Fruit fly (Drosophila melanogaster) whole organism, embryonic: ENCODE measurements around the gene Ocrl.

ENCODE experiments used
- Ada2b ChIP-seq: fragments of 200-800 bp; sonication (Bioruptor generic); IDR thresholded peaks from 2 replicates; pipeline ENCODE4 v1.3.6; 2022; ENCODE audit warnings: missing biosample characterization, missing genetic modification characterization
- Awh ChIP-seq: fragments of 200-800 bp; sonication (Bioruptor generic); IDR thresholded peaks from 2 replicates; pipeline ENCODE4, ENCODE4 v1.3.6; 2022; ENCODE audit warnings: missing biosample characterization, missing genetic modification characterization
- B-H1 ChIP-seq: fragments of 200-800 bp; sonication (Bioruptor generic); IDR thresholded peaks from 3 replicates; pipeline ENCODE4 v1.3.6; 2022; ENCODE audit warnings: missing biosample characterization, missing genetic modification characterization
- BEAF-32 ChIP-seq: fragments of 200-800 bp; sonication (Bioruptor generic); optimal IDR thresholded peaks from 3 replicates; lab custom pipeline; 2017; ENCODE audit warnings: missing biosample characterization, missing genetic modification characterization, mild to moderate bottlenecking, moderate library complexity, missing genetic modification reagents
- CG1024 ChIP-seq: fragments of 200-800 bp; sonication (Bioruptor generic); IDR thresholded peaks from 2 replicates; pipeline ENCODE4 v1.3.6; 2022; ENCODE audit warnings: missing biosample characterization, missing genetic modification characterization
- CG11398 ChIP-seq: fragments of 200-800 bp; sonication (Bioruptor generic); optimal IDR thresholded peaks from 2 replicates; lab custom pipeline; 2016; ENCODE audit warnings: missing biosample characterization, missing genetic modification characterization
- CG12219 ChIP-seq: fragments of 200-800 bp; sonication (Bioruptor generic); optimal IDR thresholded peaks from 3 replicates; lab custom pipeline; 2018; ENCODE audit warnings: missing biosample characterization, mild to moderate bottlenecking, missing genetic modification characterization
- CG1233 ChIP-seq: fragments of 200-800 bp; sonication (Bioruptor generic); optimal IDR thresholded peaks from 4 replicates; lab custom pipeline; 2018; ENCODE audit warnings: missing biosample characterization, mild to moderate bottlenecking, missing genetic modification characterization
- CG13287 ChIP-seq: fragments of 200-800 bp; sonication (Bioruptor generic); IDR thresholded peaks from 2 replicates; pipeline ENCODE4 v1.3.6; 2022; ENCODE audit warnings: missing biosample characterization, missing genetic modification characterization; ENCODE audit not compliant: partially characterized antibody
- CG13775 ChIP-seq: fragments of 200-800 bp; sonication (Bioruptor generic); optimal IDR thresholded peaks from 3 replicates; lab custom pipeline; 2017; ENCODE audit warnings: missing biosample characterization, mild to moderate bottlenecking, missing genetic modification characterization
- CG14441 ChIP-seq: fragments of 200-800 bp; sonication (Bioruptor generic); IDR thresholded peaks from 2 replicates; pipeline ENCODE4 v1.3.6; 2022; ENCODE audit warnings: missing biosample characterization, missing genetic modification characterization
- CG15073 ChIP-seq: fragments of 200-800 bp; sonication (Bioruptor generic); optimal IDR thresholded peaks from 2 replicates; lab custom pipeline; 2016; ENCODE audit warnings: missing biosample characterization, missing genetic modification characterization
- CG16863 ChIP-seq: fragments of 200-800 bp; sonication (Bioruptor generic); optimal IDR thresholded peaks from 3 replicates; lab custom pipeline; 2016; ENCODE audit warnings: missing biosample characterization, missing genetic modification characterization
- CG17328 ChIP-seq: fragments of 200-800 bp; sonication (Bioruptor generic); IDR thresholded peaks from 2 replicates; pipeline ENCODE4 v1.3.6; 2022; ENCODE audit warnings: missing biosample characterization, missing genetic modification characterization
- CG17612 ChIP-seq: fragments of 200-800 bp; sonication (Bioruptor generic); IDR thresholded peaks from 2 replicates; pipeline ENCODE4 v1.3.6; 2022; ENCODE audit warnings: missing biosample characterization, missing genetic modification characterization
- CG18476 ChIP-seq: fragments of 200-800 bp; sonication (Bioruptor generic); optimal IDR thresholded peaks from 2 replicates; lab custom pipeline; 2016; ENCODE audit warnings: missing biosample characterization, mild to moderate bottlenecking, missing genetic modification characterization
- CG3065 ChIP-seq: fragments of 200-800 bp; sonication (Bioruptor generic); optimal IDR thresholded peaks from 2 replicates; lab custom pipeline; 2016; ENCODE audit warnings: missing biosample characterization, missing genetic modification characterization
- CG31441 ChIP-seq: fragments of 200-800 bp; sonication (Bioruptor generic); IDR thresholded peaks from 2 replicates; pipeline ENCODE4 v1.3.6; 2022; ENCODE audit warnings: missing biosample characterization, missing genetic modification characterization
- CG3281 ChIP-seq: fragments of 200-800 bp; sonication (Bioruptor generic); optimal IDR thresholded peaks from 3 replicates; lab custom pipeline; 2017; ENCODE audit warnings: missing biosample characterization, mild to moderate bottlenecking, missing genetic modification characterization
- CG4707 ChIP-seq: fragments of 200-800 bp; sonication (Bioruptor generic); optimal IDR thresholded peaks from 2 replicates; lab custom pipeline; 2018; ENCODE audit warnings: missing biosample characterization, mild to moderate bottlenecking, missing genetic modification characterization, moderate library complexity
- CG6254 ChIP-seq: fragments of 200-800 bp; sonication (Bioruptor generic); optimal IDR thresholded peaks from 3 replicates; lab custom pipeline; 2017; ENCODE audit warnings: mild to moderate bottlenecking, missing biosample characterization, missing genetic modification reagents, missing genetic modification characterization
- CG7271 ChIP-seq: fragments of 200-800 bp; sonication (Bioruptor generic); optimal IDR thresholded peaks from 2 replicates; lab custom pipeline; 2018; ENCODE audit warnings: missing biosample characterization, mild to moderate bottlenecking, missing genetic modification characterization, moderate library complexity
- CG8944 ChIP-seq: fragments of 200-800 bp; sonication (Bioruptor generic); optimal IDR thresholded peaks from 3 replicates; lab custom pipeline; 2016; ENCODE audit warnings: missing biosample characterization, missing genetic modification characterization
- CG9609 ChIP-seq: fragments of 200-800 bp; sonication (Bioruptor generic); optimal IDR thresholded peaks from 3 replicates; lab custom pipeline; 2016; ENCODE audit warnings: missing biosample characterization, missing genetic modification characterization
- Dip3 ChIP-seq: fragments of 200-800 bp; sonication (Bioruptor generic); optimal IDR thresholded peaks from 3 replicates; lab custom pipeline; 2016; ENCODE audit warnings: missing biosample characterization, missing genetic modification characterization
- Dll ChIP-seq: fragments of 200-800 bp; sonication (Bioruptor generic); IDR thresholded peaks from 4 replicates; pipeline ENCODE4 v1.3.6; 2022; ENCODE audit warnings: missing biosample characterization, missing genetic modification characterization; ENCODE audit not compliant: partially characterized antibody
- E2f2 ChIP-seq: fragments of 200-800 bp; sonication (Bioruptor generic); IDR thresholded peaks from 2 replicates; pipeline ENCODE4 v1.3.6; 2022; ENCODE audit warnings: missing biosample characterization, missing genetic modification characterization
- Fer1 ChIP-seq: fragments of 200-800 bp; sonication (Bioruptor generic); optimal IDR thresholded peaks from 2 replicates; lab custom pipeline; 2017; ENCODE audit warnings: missing biosample characterization, mild to moderate bottlenecking, missing genetic modification characterization
- GATAe ChIP-seq: fragments of 200-800 bp; sonication (Bioruptor generic); conservative IDR thresholded peaks from 2 replicates; pipeline ENCODE4 v1.3.6; 2022; ENCODE audit warnings: missing biosample characterization, missing genetic modification characterization
- Med ChIP-seq: fragments of 200-800 bp; sonication (Bioruptor generic); peaks from one replicate; lab custom pipeline; 2016; ENCODE audit warnings: missing biosample characterization, missing genetic modification characterization, mild to moderate bottlenecking, inconsistent platforms, moderate library complexity
- Scr ChIP-seq: fragments of 200-800 bp; sonication (Bioruptor generic); IDR thresholded peaks from 2 replicates; pipeline ENCODE4 v1.3.6; 2022; ENCODE audit warnings: missing biosample characterization, missing genetic modification characterization; ENCODE audit not compliant: partially characterized antibody
- Usf ChIP-seq: fragments of 200-800 bp; sonication (Bioruptor generic); optimal IDR thresholded peaks from 2 replicates; lab custom pipeline; 2017; ENCODE audit warnings: missing genotype, missing biosample characterization, missing genetic modification characterization
- bowl ChIP-seq: fragments of 200-800 bp; sonication (Bioruptor generic); IDR thresholded peaks from 2 replicates; pipeline ENCODE4 v1.3.6; 2022; ENCODE audit warnings: missing biosample characterization, missing genetic modification characterization
- disco-r ChIP-seq: fragments of 200-800 bp; sonication (Bioruptor generic); optimal IDR thresholded peaks from 2 replicates; lab custom pipeline; 2016; ENCODE audit warnings: missing biosample characterization, missing genetic modification characterization
- ftz-f1 ChIP-seq: fragments of 200-800 bp; sonication (Bioruptor generic); optimal IDR thresholded peaks from 2 replicates; lab custom pipeline; 2016; ENCODE audit warnings: missing biosample characterization, missing genetic modification characterization
- gce ChIP-seq: fragments of 200-800 bp; sonication (Bioruptor generic); IDR thresholded peaks from 3 replicates; pipeline ENCODE4 v1.3.6; 2022; ENCODE audit warnings: missing biosample characterization, missing genetic modification characterization
- grn ChIP-seq: fragments of 200-800 bp; sonication (Bioruptor generic); optimal IDR thresholded peaks from 3 replicates; lab custom pipeline; 2017; ENCODE audit warnings: missing biosample characterization, missing genetic modification characterization
- jing ChIP-seq: fragments of 200-800 bp; sonication (Bioruptor generic); optimal IDR thresholded peaks from 2 replicates; lab custom pipeline; 2018; ENCODE audit warnings: missing biosample characterization, mild to moderate bottlenecking, missing genetic modification characterization
- ken ChIP-seq: fragments of 200-800 bp; sonication (Bioruptor generic); IDR thresholded peaks from 3 replicates; pipeline ENCODE4 v1.3.6; 2022; ENCODE audit warnings: missing biosample characterization, missing genetic modification characterization
- kni ChIP-seq: fragments of 200-800 bp; sonication (Bioruptor generic); optimal IDR thresholded peaks from 3 replicates; lab custom pipeline; 2017; ENCODE audit warnings: mild to moderate bottlenecking, missing biosample characterization, missing genetic modification reagents, missing genetic modification characterization
- knrl ChIP-seq: fragments of 200-800 bp; sonication (Bioruptor generic); IDR thresholded peaks from 3 replicates; pipeline ENCODE4 v1.3.6; 2022; ENCODE audit warnings: missing biosample characterization, missing genetic modification characterization; ENCODE audit not compliant: partially characterized antibody
- nom ChIP-seq: fragments of 200-800 bp; sonication (Bioruptor generic); optimal IDR thresholded peaks from 2 replicates; lab custom pipeline; 2017; ENCODE audit warnings: missing biosample characterization, missing genetic modification characterization, mild to moderate bottlenecking, moderate library complexity, missing genetic modification reagents
- onecut ChIP-seq: fragments of 200-800 bp; sonication (Bioruptor generic); IDR thresholded peaks from 2 replicates; pipeline ENCODE4 v1.3.6; 2022; ENCODE audit warnings: missing biosample characterization, missing genetic modification characterization
- pros ChIP-seq: fragments of 200-800 bp; sonication (Bioruptor generic); optimal IDR thresholded peaks from 3 replicates; lab custom pipeline; 2019; ENCODE audit warnings: missing biosample characterization, mild to moderate bottlenecking, missing genetic modification characterization, moderate library complexity
- scrt ChIP-seq: fragments of 200-800 bp; sonication (Bioruptor generic); optimal IDR thresholded peaks from 2 replicates; lab custom pipeline; 2018; ENCODE audit warnings: missing biosample characterization, mild to moderate bottlenecking, missing genetic modification characterization, moderate library complexity
- sens ChIP-seq: fragments of 200-800 bp; sonication (Bioruptor generic); peaks from one replicate; lab custom pipeline; 2016; ENCODE audit warnings: missing biosample characterization, missing genetic modification characterization
- sna ChIP-seq: fragments of 200-800 bp; sonication (Bioruptor generic); IDR thresholded peaks from 2 replicates; pipeline ENCODE4 v1.3.6; 2022; ENCODE audit warnings: missing biosample characterization, missing genetic modification characterization; ENCODE audit not compliant: partially characterized antibody
- sob ChIP-seq: fragments of 200-800 bp; sonication (Bioruptor generic); IDR thresholded peaks from 2 replicates; pipeline ENCODE4 v1.3.6; 2022; ENCODE audit warnings: missing biosample characterization, missing genetic modification characterization
- trh ChIP-seq: fragments of 200-800 bp; sonication (Bioruptor generic); optimal IDR thresholded peaks from 2 replicates; lab custom pipeline; 2016; ENCODE audit warnings: missing biosample characterization, missing genetic modification characterization
- zf30C ChIP-seq: fragments of 200-800 bp; sonication (Bioruptor generic); optimal IDR thresholded peaks from 3 replicates; lab custom pipeline; 2018; ENCODE audit warnings: missing biosample characterization, mild to moderate bottlenecking, missing genetic modification characterization
- zfh2 ChIP-seq: fragments of 200-800 bp; sonication (Bioruptor generic); optimal IDR thresholded peaks from 2 replicates; lab custom pipeline; 2016; ENCODE audit warnings: missing biosample characterization, missing genetic modification characterization

Gene Ocrl

dm6 chrX:1901605-1902136 is 21.1 kb upstream of the Ocrl start, which contains the start of gene Ldaf1 (continued):
- TF ChIP-seq knrl (GFP tag; lab: Robert Waterston, UW) (no peak), jing (GFP tag; lab: Kevin White, UChicago) (no peak), ken (no peak), sna (GFP tag; lab: Robert Waterston, UW) (no peak), BEAF-32 (GFP tag; lab: Kevin White, UChicago) (peak; percentile 22), CG17612 (GFP tag; lab: Robert Waterston, UW) (no peak), CG6254 (GFP tag; lab: Kevin White, UChicago) (no peak), disco-r (no peak), grn (GFP tag; lab: Kevin White, UChicago) (no peak), kni (GFP tag; lab: Kevin White, UChicago) (no peak), Med (GFP tag; lab: Kevin White, UChicago) (peak; percentile 64), CG1024 (no peak), trh (GFP tag; lab: Kevin White, UChicago) (no peak), Dll (0 out of 4 replicates have a peak, but pooled peaks have one; percentile 25), sens (peak; percentile 69), nom (GFP tag; lab: Kevin White, UChicago) (no peak), CG3281 (GFP tag; lab: Kevin White, UChicago) (peak; percentile 20), CG31441 (no peak), GATAe (GFP tag; lab: Robert Waterston, UW) (no peak), pros (GFP tag; lab: Kevin White, UChicago) (no peak), scrt (GFP tag; lab: Kevin White, UChicago) (peak; percentile 36), Fer1 (peak; percentile 5), CG14441 (GFP tag; lab: Robert Waterston, UW) (no peak), CG11398 (no peak), Awh (no peak), Dip3 (GFP tag; lab: Kevin White, UChicago) (no peak), CG12219 (no peak), CG18476 (GFP tag; lab: Kevin White, UChicago) (no peak), ftz-f1 (GFP tag; lab: Kevin White, UChicago) (no peak), zfh2 (GFP tag; lab: Kevin White, UChicago) (no peak), CG13287 (GFP tag; lab: Robert Waterston, UW) (peak; percentile 23; the same call in 1 of the 2 replicates), CG16863 (GFP tag; lab: Kevin White, UChicago) (no peak), gce (GFP tag; lab: Robert Waterston, UW) (no peak), CG8944 (no peak), Ada2b (GFP tag; lab: Robert Waterston, UW) (no peak), CG3065 (GFP tag; lab: Kevin White, UChicago) (no peak), zf30C (GFP tag; lab: Kevin White, UChicago) (no peak), CG15073 (GFP tag; lab: Kevin White, UChicago) (no peak), E2f2 (GFP tag; lab: Robert Waterston, UW) (peak; percentile 71), Usf (GFP tag; lab: Kevin White, UChicago) (no peak), sob (no peak), CG13775 (GFP tag; lab: Kevin White, UChicago) (no peak), bowl (GFP tag; lab: Robert Waterston, UW) (no peak), CG1233 (GFP tag; lab: Kevin White, UChicago) (no peak), CG4707 (no peak), onecut (no peak), Scr (GFP tag; lab: Robert Waterston, UW) (0 out of 2 replicates have a peak, but pooled peaks have one; percentile 23), CG9609 (GFP tag; lab: Kevin White, UChicago) (no peak), B-H1 (GFP tag; lab: Robert Waterston, UW) (no peak), CG7271 (no peak), CG17328 (GFP tag; lab: Robert Waterston, UW) (no peak)
